4 fruit fly cellular contexts compared by ENCODE assay signal in the genomic region with DNA sequence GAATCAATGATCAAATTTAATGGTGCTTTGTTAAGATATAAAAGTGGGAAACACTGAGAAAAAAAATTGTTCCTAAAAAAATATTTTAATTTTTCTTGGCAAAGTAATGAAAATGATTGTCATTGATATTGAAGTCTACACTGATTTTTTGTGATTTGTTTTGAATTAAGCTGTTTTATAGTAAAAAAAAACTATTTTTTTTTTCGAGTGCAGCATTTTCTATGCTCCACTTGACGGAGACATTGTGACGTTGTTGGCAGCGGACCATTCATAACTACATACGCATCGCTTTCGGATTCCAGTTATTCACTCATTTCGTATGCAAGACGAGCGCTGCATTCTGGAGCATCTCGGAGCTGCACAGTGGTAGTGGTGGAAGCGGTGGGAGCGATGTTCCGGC.
A peak's percentile ranks its signal among the peaks of the same experiment; 100 is the strongest.
TF ChIP-seq lines count a peak whose summit lies in the region.

No protein-coding gene starts in this region.

- TF ChIP-seq CTCF in whole organism, embryonic (GFP tag; optimal IDR thresholded peaks at IDR 0.05; lab: Kevin White, UChicago) = peak; percentile 52

TF ChIP-seq in whole organism, embryonic, 481 proteins besides CTCF, POLR2A, EP300 and RAD21 (continues in another document):
- TF ChIP-seq Trl (optimal IDR thresholded peaks at IDR 0.05; lab: Kevin White, UChicago) (no peak), Trl (GFP tag; optimal IDR thresholded peaks at IDR 0.05; lab: Kevin White, UChicago) (peak; percentile 22), Fer1 (GFP tag; optimal IDR thresholded peaks at IDR 0.05; lab: Kevin White, UChicago) (peak; percentile 1), hkb (optimal IDR thresholded peaks at IDR 0.05; lab: Kevin White, UChicago) (no peak), hkb (GFP tag; IDR thresholded peaks at IDR 0.05; lab: Robert Waterston, UW) (peak; percentile 94), chif (GFP tag; optimal IDR thresholded peaks at IDR 0.05; lab: Kevin White, UChicago) (peak; percentile 27 to 48), CG9215 (GFP tag; IDR thresholded peaks at IDR 0.05; lab: Robert Waterston, UW) (peak; percentile 13; the same call in 1 of the 2 replicates), CHES-1-like (GFP tag; optimal IDR thresholded peaks at IDR 0.05; lab: Kevin White, UChicago) (no peak), PHDP (tag; optimal IDR thresholded peaks at IDR 0.05; lab: Kevin White, UChicago) (peak; percentile 65), CG12744 (GFP tag; optimal IDR thresholded peaks at IDR 0.05; lab: Kevin White, UChicago) (no peak), Scr (GFP tag; IDR thresholded peaks at IDR 0.05; lab: Robert Waterston, UW; ENCODE audit: partially characterized antibody) (no peak), CG17385 (GFP tag; optimal IDR thresholded peaks at IDR 0.05; lab: Kevin White, UChicago) (peak; percentile 11), HLH3B (GFP tag; IDR thresholded peaks at IDR 0.05; lab: Robert Waterston, UW) (peak; percentile 93), CG3838 (GFP tag; optimal IDR thresholded peaks at IDR 0.05; lab: Kevin White, UChicago) (no peak), CG7786 (GFP tag; optimal IDR thresholded peaks at IDR 0.05; lab: Kevin White, UChicago) (no peak), Gsc (GFP tag; IDR thresholded peaks at IDR 0.05; lab: Robert Waterston, UW) (0 out of 2 replicates have a peak, but pooled peaks have one; percentile 37), az2 (GFP tag; optimal IDR thresholded peaks at IDR 0.05; lab: Kevin White, UChicago) (peak; percentile 44), CG4282 (GFP tag; optimal IDR thresholded peaks at IDR 0.05; lab: Kevin White, UChicago) (no peak), maf-S (GFP tag; optimal IDR thresholded peaks at IDR 0.05; lab: Kevin White, UChicago) (no peak), phol (tag; optimal IDR thresholded peaks at IDR 0.05; lab: Kevin White, UChicago) (peak; percentile 96), CG7987 (GFP tag; optimal IDR thresholded peaks at IDR 0.05; lab: Kevin White, UChicago) (no peak)

TF ChIP-seq in whole organism, prepupa, 60 proteins besides CTCF, POLR2A, EP300 and RAD21 (continues in another document):
- no peak for TF ChIP-seq CG9139 (GFP tag; optimal IDR thresholded peaks at IDR 0.05; lab: Kevin White, UChicago)
- peak; percentile 57 for TF ChIP-seq net (GFP tag; optimal IDR thresholded peaks at IDR 0.05; lab: Kevin White, UChicago)
- peak; percentile 14 for TF ChIP-seq dac (GFP tag; optimal IDR thresholded peaks at IDR 0.05; lab: Kevin White, UChicago)
- TF ChIP-seq Eip75B (GFP tag; optimal IDR thresholded peaks at IDR 0.05; lab: Kevin White, UChicago) = peak; percentile 81
- TF ChIP-seq Sox102F (GFP tag; optimal IDR thresholded peaks at IDR 0.05; lab: Kevin White, UChicago) = peak; percentile 31
- TF ChIP-seq CG4318 (GFP tag; optimal IDR thresholded peaks at IDR 0.05; lab: Kevin White, UChicago) = peak; percentile 48
- peak; percentile 59 for TF ChIP-seq CG6276 (GFP tag; optimal IDR thresholded peaks at IDR 0.05; lab: Kevin White, UChicago)
- TF ChIP-seq esn (GFP tag; optimal IDR thresholded peaks at IDR 0.05; lab: Kevin White, UChicago) = peak; percentile 70
- no peak for TF ChIP-seq CG1621 (tag; optimal IDR thresholded peaks at IDR 0.05; lab: Kevin White, UChicago)
- peak; percentile 81 for TF ChIP-seq CG10669 (GFP tag; optimal IDR thresholded peaks at IDR 0.05; lab: Kevin White, UChicago)
- TF ChIP-seq CG8632 (GFP tag; optimal IDR thresholded peaks at IDR 0.05; lab: Kevin White, UChicago) = peak; percentile 59
- peak; percentile 82 for TF ChIP-seq CG3919 (GFP tag; optimal IDR thresholded peaks at IDR 0.05; lab: Kevin White, UChicago)
- peak; percentile 94 for TF ChIP-seq Lpt (GFP tag; optimal IDR thresholded peaks at IDR 0.05; lab: Kevin White, UChicago)
- peak; percentile 59 for TF ChIP-seq CG11902 (GFP tag; optimal IDR thresholded peaks at IDR 0.05; lab: Kevin White, UChicago)
- TF ChIP-seq CG15336 (GFP tag; IDR thresholded peaks at IDR 0.05; lab: Robert Waterston, UW) = peak; percentile 90
- peak; percentile 75 for TF ChIP-seq CG10631 (GFP tag; optimal IDR thresholded peaks at IDR 0.05; lab: Kevin White, UChicago)
- peak; percentile 74 for TF ChIP-seq CG32006 (GFP tag; optimal IDR thresholded peaks at IDR 0.05; lab: Kevin White, UChicago)
- no peak for TF ChIP-seq Sox15 (GFP tag; optimal IDR thresholded peaks at IDR 0.05; lab: Kevin White, UChicago)
- TF ChIP-seq Ets96B (tag; optimal IDR thresholded peaks at IDR 0.05; lab: Kevin White, UChicago) = peak; percentile 92
- TF ChIP-seq CG34406 (GFP tag; optimal IDR thresholded peaks at IDR 0.05; lab: Kevin White, UChicago) = peak; percentile 55
- TF ChIP-seq pdm3 (GFP tag; optimal IDR thresholded peaks at IDR 0.05; lab: Kevin White, UChicago) = peak; percentile 66
- TF ChIP-seq CG6808 (GFP tag; optimal IDR thresholded peaks at IDR 0.05; lab: Kevin White, UChicago) = peak; percentile 67

TF ChIP-seq in whole organism, pupa, 21 proteins besides CTCF, POLR2A, EP300 and RAD21:
- TF ChIP-seq rn (GFP tag; IDR thresholded peaks at IDR 0.05; lab: Robert Waterston, UW) (peak; percentile 74), CG9948 (tag; optimal IDR thresholded peaks at IDR 0.05; lab: Kevin White, UChicago) (peak; percentile 84), CG13204 (GFP tag; optimal IDR thresholded peaks at IDR 0.05; lab: Kevin White, UChicago) (no peak), CG8159 (tag; optimal IDR thresholded peaks at IDR 0.05; lab: Kevin White, UChicago) (peak; percentile 87), CG10348 (GFP tag; IDR thresholded peaks at IDR 0.05; lab: Robert Waterston, UW) (no peak), Pif1A (GFP tag; optimal IDR thresholded peaks at IDR 0.05; lab: Kevin White, UChicago) (peak; percentile 60), fd96Ca (GFP tag; IDR thresholded peaks at IDR 0.05; lab: Robert Waterston, UW) (no peak), Ets98B (GFP tag; IDR thresholded peaks at IDR 0.05; lab: Robert Waterston, UW) (peak; percentile 79), CG12605 (GFP tag; IDR thresholded peaks at IDR 0.05; lab: Robert Waterston, UW) (peak; percentile 86), CG17806 (tag; optimal IDR thresholded peaks at IDR 0.05; lab: Kevin White, UChicago) (peak; percentile 97), Snoo (tag; optimal IDR thresholded peaks at IDR 0.05; lab: Kevin White, UChicago) (peak; percentile 52), CG32121 (GFP tag; IDR thresholded peaks at IDR 0.05; lab: Robert Waterston, UW) (peak; percentile 85), CG4496 (GFP tag; IDR thresholded peaks at IDR 0.05; lab: Robert Waterston, UW) (no peak), CG34367 (tag; optimal IDR thresholded peaks at IDR 0.05; lab: Kevin White, UChicago) (peak; percentile 48), gl (tag; optimal IDR thresholded peaks at IDR 0.05; lab: Kevin White, UChicago) (peak; percentile 66), CG8301 (tag; optimal IDR thresholded peaks at IDR 0.05; lab: Kevin White, UChicago) (peak; percentile 94), CG14655 (GFP tag; optimal IDR thresholded peaks at IDR 0.05; lab: Kevin White, UChicago) (peak; percentile 87), Pif1B (GFP tag; optimal IDR thresholded peaks at IDR 0.05; lab: Kevin White, UChicago) (peak; percentile 72), D1 (tag; optimal IDR thresholded peaks at IDR 0.05; lab: Kevin White, UChicago) (peak; percentile 79), EcR (GFP tag; optimal IDR thresholded peaks at IDR 0.05; lab: Kevin White, UChicago) (no peak), CG15710 (tag; optimal IDR thresholded peaks at IDR 0.05; lab: Kevin White, UChicago) (peak; percentile 64)
TF ChIP-seq in whole organism, pupa: peak in this region for 16.

TF ChIP-seq in whole organism, wandering third instar larva, 38 proteins besides CTCF, POLR2A, EP300 and RAD21:
- TF ChIP-seq lola (GFP tag; optimal IDR thresholded peaks at IDR 0.05; lab: Kevin White, UChicago) = no peak
- peak; percentile 9 for TF ChIP-seq woc (GFP tag; optimal IDR thresholded peaks at IDR 0.05; lab: Kevin White, UChicago)
- peak; percentile 18 for TF ChIP-seq dmrt93B (GFP tag; optimal IDR thresholded peaks at IDR 0.05; lab: Kevin White, UChicago)
- TF ChIP-seq Sp1 (GFP tag; optimal IDR thresholded peaks at IDR 0.05; lab: Kevin White, UChicago) = peak; percentile 65
- TF ChIP-seq sage (GFP tag; optimal IDR thresholded peaks at IDR 0.05; lab: Kevin White, UChicago) = peak; percentile 8
- peak in 1 of 2 experiments; percentile 58 for TF ChIP-seq foxo (GFP tag; optimal IDR thresholded peaks at IDR 0.05; lab: Kevin White, UChicago)
- no peak for TF ChIP-seq N (GFP tag; optimal IDR thresholded peaks at IDR 0.05; lab: Kevin White, UChicago)
- peak; percentile 67 for TF ChIP-seq fru (GFP tag; optimal IDR thresholded peaks at IDR 0.05; lab: Kevin White, UChicago)
- TF ChIP-seq OdsH (GFP tag; optimal IDR thresholded peaks at IDR 0.05; lab: Kevin White, UChicago) = peak; percentile 27
- peak; percentile 61 for TF ChIP-seq HLH106 (tag; optimal IDR thresholded peaks at IDR 0.05; lab: Kevin White, UChicago)
- no peak for TF ChIP-seq pan (optimal IDR thresholded peaks at IDR 0.05; lab: Kevin White, UChicago)
- TF ChIP-seq Mio (GFP tag; optimal IDR thresholded peaks at IDR 0.05; lab: Kevin White, UChicago) = no peak
- peak; percentile 43 for TF ChIP-seq psq (GFP tag; optimal IDR thresholded peaks at IDR 0.05; lab: Kevin White, UChicago)
- peak; percentile 23 for TF ChIP-seq ey (GFP tag; optimal IDR thresholded peaks at IDR 0.05; lab: Kevin White, UChicago)
- no peak for TF ChIP-seq dl (GFP tag; optimal IDR thresholded peaks at IDR 0.05; lab: Kevin White, UChicago; ENCODE audit: insufficient read depth in 1 of 2, partially characterized antibody in 2 of 2)
- TF ChIP-seq h (GFP tag; optimal IDR thresholded peaks at IDR 0.05; lab: Kevin White, UChicago) = peak; percentile 57
- peak; percentile 22 for TF ChIP-seq rgr (GFP tag; optimal IDR thresholded peaks at IDR 0.05; lab: Kevin White, UChicago)

Comparison
In these comparisons a context has a peak if more than half of its experiments do, and no peak if none do; other contexts are left out.
1. Of the 7 proteins assayed by ChIP-seq in both whole organism, embryonic and whole organism, prepupa: peak only in whole organism, embryonic: CG6854; only in whole organism, prepupa: CG16779, Gug, Hr39 and Lpt; in both: Blimp-1 and Sox102F; in neither: 0.